Worm (Caenorhabditis elegans) whole organism, L2 larva: ENCODE data around the gene cld-9.

Experiments used
- C34F6.9 ChIP-seq: fragments of 150-350 bp; optimal IDR thresholded peaks from 2 replicates; lab custom pipeline; 2014; ENCODE audit warnings: missing biosample characterization, missing genetic modification characterization
- F13H6.1 ChIP-seq: sonication (generic microtip); optimal IDR thresholded peaks from 2 replicates; lab custom pipeline; 2016; ENCODE audit warnings: missing genetic modification characterization, missing compliant biosample characterization
- R02D3.7 ChIP-seq: fragments of 150-350 bp; optimal IDR thresholded peaks from 2 replicates; lab custom pipeline; 2014; ENCODE audit warnings: missing biosample characterization, missing genetic modification characterization
- Y55F3AM.14 ChIP-seq: fragments of 200-800 bp; sonication (Bioruptor generic); optimal IDR thresholded peaks from 2 replicates; lab custom pipeline; 2018; ENCODE audit warnings: mild to moderate bottlenecking, missing genetic modification characterization, missing compliant biosample characterization
- ZK546.5 ChIP-seq: sonication (generic microtip); optimal IDR thresholded peaks from 2 replicates; lab custom pipeline; 2017; ENCODE audit warnings: missing biosample characterization, missing genetic modification characterization
- alr-1 ChIP-seq: fragments of 150-350 bp; optimal IDR thresholded peaks from 2 replicates; lab custom pipeline; 2014; ENCODE audit warnings: missing biosample characterization, missing genetic modification characterization
- aly-2 ChIP-seq: fragments of 150-350 bp; optimal IDR thresholded peaks from 2 replicates; lab custom pipeline; 2014; ENCODE audit warnings: missing biosample characterization, missing genetic modification characterization
- ama-1 ChIP-seq: fragments of 150-350 bp; optimal IDR thresholded peaks from 2 replicates; lab custom pipeline; 2018; ENCODE audit warnings: inconsistent platforms
- blmp-1 ChIP-seq: sonication (generic microtip); optimal IDR thresholded peaks from 2 replicates; lab custom pipeline; 2017; ENCODE audit warnings: missing genetic modification characterization, mild to moderate bottlenecking, missing compliant biosample characterization, antibody characterized with exemption, moderate library complexity; ENCODE audit not compliant: insufficient read depth
- ceh-16 ChIP-seq: fragments of 150-350 bp; optimal IDR thresholded peaks from 2 replicates; lab custom pipeline; 2014; ENCODE audit warnings: missing biosample characterization, missing genetic modification characterization
- ceh-82 ChIP-seq: fragments of 150-350 bp; optimal IDR thresholded peaks from 2 replicates; lab custom pipeline; 2014; ENCODE audit warnings: missing biosample characterization, missing genetic modification characterization
- crh-2 ChIP-seq: sonication (generic microtip); optimal IDR thresholded peaks from 2 replicates; lab custom pipeline; 2017; ENCODE audit warnings: missing biosample characterization, missing genetic modification characterization
- dmd-4 ChIP-seq: sonication (generic microtip); optimal IDR thresholded peaks from 2 replicates; lab custom pipeline; 2017; ENCODE audit warnings: missing biosample characterization, missing genetic modification characterization
- egl-27 ChIP-seq: sonication (generic microtip); optimal IDR thresholded peaks from 3 replicates; lab custom pipeline; 2017; ENCODE audit warnings: missing biosample characterization, missing genetic modification reagents, missing genetic modification characterization
- elt-1 ChIP-seq: fragments of 150-350 bp; optimal IDR thresholded peaks from 2 replicates; lab custom pipeline; 2014; ENCODE audit warnings: missing biosample characterization, missing genetic modification characterization
- elt-3 ChIP-seq: sonication (generic microtip); optimal IDR thresholded peaks from 2 replicates; lab custom pipeline; 2017; ENCODE audit warnings: missing biosample characterization, missing genetic modification characterization
- fos-1 ChIP-seq: fragments of 150-350 bp; optimal IDR thresholded peaks from 2 replicates; lab custom pipeline; 2014; ENCODE audit warnings: missing biosample characterization, missing genetic modification characterization
- gmeb-1 ChIP-seq: fragments of 150-350 bp; optimal IDR thresholded peaks from 2 replicates; lab custom pipeline; 2014; ENCODE audit warnings: missing biosample characterization, missing genetic modification characterization
- lin-11 ChIP-seq: fragments of 150-350 bp; sonication (generic microtip); optimal IDR thresholded peaks from 2 replicates; lab custom pipeline; 2014; ENCODE audit warnings: missing biosample characterization, missing genetic modification characterization, inconsistent platforms, mixed read lengths
- lin-13 ChIP-seq: fragments of 150-350 bp; optimal IDR thresholded peaks from 2 replicates; lab custom pipeline; 2014; ENCODE audit warnings: missing biosample characterization, missing genetic modification reagents, missing genetic modification characterization
- lin-39 ChIP-seq: fragments of 150-350 bp; optimal IDR thresholded peaks from 2 replicates; lab custom pipeline; 2014; ENCODE audit warnings: missing biosample characterization, missing genetic modification reagents, missing genetic modification characterization
- lsy-2 ChIP-seq, 2 experiments: fragments of 150-350 bp in 1 of 2; sonication (generic microtip) in 1 of 2; optimal IDR thresholded peaks; 2 replicates each; lab custom pipeline; 2014 to 2017; ENCODE audit warnings: missing biosample characterization in 2 of 2, missing genetic modification characterization in 2 of 2
- mab-5 ChIP-seq: fragments of 150-350 bp; optimal IDR thresholded peaks from 2 replicates; lab custom pipeline; 2014; ENCODE audit warnings: missing biosample characterization, missing genetic modification characterization
- mbf-1 ChIP-seq: sonication (generic microtip); optimal IDR thresholded peaks from 2 replicates; lab custom pipeline; 2017; ENCODE audit warnings: missing biosample characterization, missing genetic modification characterization
- mdl-1 ChIP-seq, 2 experiments: fragments of 150-350 bp in 1 of 2; sonication (generic microtip) in 1 of 2; optimal IDR thresholded peaks; 2 replicates each; lab custom pipeline; 2017; ENCODE audit warnings: missing biosample characterization in 2 of 2, missing genetic modification characterization in 2 of 2
- nhr-10 ChIP-seq: sonication (generic microtip); optimal IDR thresholded peaks from 2 replicates; lab custom pipeline; 2017; ENCODE audit warnings: missing biosample characterization, missing genetic modification characterization
- nhr-11 ChIP-seq: fragments of 150-350 bp; optimal IDR thresholded peaks from 2 replicates; lab custom pipeline; 2014; ENCODE audit warnings: missing biosample characterization, missing genetic modification characterization
- nhr-12 ChIP-seq: fragments of 150-350 bp; optimal IDR thresholded peaks from 2 replicates; lab custom pipeline; 2014; ENCODE audit warnings: missing biosample characterization, missing genetic modification characterization
- nhr-129 ChIP-seq: fragments of 150-350 bp; optimal IDR thresholded peaks from 2 replicates; lab custom pipeline; 2014; ENCODE audit warnings: missing biosample characterization, missing genetic modification characterization
- nhr-21 ChIP-seq: fragments of 150-350 bp; optimal IDR thresholded peaks from 2 replicates; lab custom pipeline; 2014; ENCODE audit warnings: missing biosample characterization, missing genetic modification characterization
- nhr-23 ChIP-seq: fragments of 150-350 bp; optimal IDR thresholded peaks from 2 replicates; lab custom pipeline; 2014; ENCODE audit warnings: missing biosample characterization, missing genetic modification reagents, missing genetic modification characterization
- nhr-237 ChIP-seq: fragments of 150-350 bp; optimal IDR thresholded peaks from 2 replicates; lab custom pipeline; 2014; ENCODE audit warnings: missing biosample characterization, missing genetic modification characterization
- nhr-25 ChIP-seq: fragments of 150-350 bp; sonication (generic microtip); optimal IDR thresholded peaks from 3 replicates; lab custom pipeline; 2014; ENCODE audit warnings: missing biosample characterization, missing genetic modification characterization
- nhr-6 ChIP-seq: fragments of 150-350 bp; optimal IDR thresholded peaks from 2 replicates; lab custom pipeline; 2014; ENCODE audit warnings: missing biosample characterization, missing genetic modification characterization
- nhr-77 ChIP-seq: fragments of 150-350 bp; optimal IDR thresholded peaks from 2 replicates; lab custom pipeline; 2014; ENCODE audit warnings: missing biosample characterization, missing genetic modification characterization
- peb-1 ChIP-seq: fragments of 150-350 bp; optimal IDR thresholded peaks from 2 replicates; lab custom pipeline; 2014; ENCODE audit warnings: missing biosample characterization, missing genetic modification characterization
- sem-4 ChIP-seq: fragments of 150-350 bp; optimal IDR thresholded peaks from 2 replicates; lab custom pipeline; 2014; ENCODE audit warnings: missing biosample characterization, missing genetic modification reagents, missing genetic modification characterization
- skn-1 ChIP-seq: sonication (generic microtip); optimal IDR thresholded peaks from 2 replicates; lab custom pipeline; 2017; ENCODE audit warnings: missing biosample characterization, missing genetic modification characterization
- sma-3 ChIP-seq: sonication (generic microtip); optimal IDR thresholded peaks from 2 replicates; lab custom pipeline; 2016; ENCODE audit warnings: missing genetic modification reagents, missing genetic modification characterization, missing compliant biosample characterization
- sma-9 ChIP-seq, 2 experiments: fragments of 150-350 bp in 1 of 2; sonication (generic microtip) in 1 of 2; optimal IDR thresholded peaks; 2 replicates each; lab custom pipeline; 2014 to 2016; ENCODE audit warnings: missing genetic modification characterization in 2 of 2, mild to moderate bottlenecking in 1 of 2, missing biosample characterization in 1 of 2, missing compliant biosample characterization in 1 of 2, missing genetic modification reagents in 1 of 2, moderate library complexity in 1 of 2
- snpc-4 ChIP-seq: fragments of 150-350 bp; optimal IDR thresholded peaks from 2 replicates; lab custom pipeline; 2014; ENCODE audit warnings: missing biosample characterization, missing genetic modification characterization
- unc-39 ChIP-seq: fragments of 150-350 bp; optimal IDR thresholded peaks from 2 replicates; lab custom pipeline; 2014; ENCODE audit warnings: missing biosample characterization, missing genetic modification characterization
- unc-55 ChIP-seq: fragments of 150-350 bp; sonication (generic microtip); optimal IDR thresholded peaks from 3 replicates; lab custom pipeline; 2014; ENCODE audit warnings: missing biosample characterization, missing genetic modification reagents, missing genetic modification characterization
- unc-62 ChIP-seq: fragments of 150-350 bp; optimal IDR thresholded peaks from 2 replicates; lab custom pipeline; 2014; ENCODE audit warnings: missing biosample characterization, missing genetic modification reagents, missing genetic modification characterization
- zag-1 ChIP-seq: fragments of 150-350 bp; optimal IDR thresholded peaks from 2 replicates; lab custom pipeline; 2014; ENCODE audit warnings: missing biosample characterization, missing genetic modification characterization
- ztf-1 ChIP-seq: fragments of 200-800 bp; sonication (Bioruptor generic); conservative IDR thresholded peaks from 2 replicates; pipeline ENCODE4 v1.3.6; 2022; ENCODE audit warnings: missing genetic modification characterization, missing compliant biosample characterization
- ztf-11 ChIP-seq: sonication (generic microtip); optimal IDR thresholded peaks from 2 replicates; lab custom pipeline; 2017; ENCODE audit warnings: missing biosample characterization, missing genetic modification characterization
- ztf-4 ChIP-seq: fragments of 150-350 bp; optimal IDR thresholded peaks from 2 replicates; lab custom pipeline; 2014; ENCODE audit warnings: missing biosample characterization, missing genetic modification characterization

Gene cld-9

DNA sequence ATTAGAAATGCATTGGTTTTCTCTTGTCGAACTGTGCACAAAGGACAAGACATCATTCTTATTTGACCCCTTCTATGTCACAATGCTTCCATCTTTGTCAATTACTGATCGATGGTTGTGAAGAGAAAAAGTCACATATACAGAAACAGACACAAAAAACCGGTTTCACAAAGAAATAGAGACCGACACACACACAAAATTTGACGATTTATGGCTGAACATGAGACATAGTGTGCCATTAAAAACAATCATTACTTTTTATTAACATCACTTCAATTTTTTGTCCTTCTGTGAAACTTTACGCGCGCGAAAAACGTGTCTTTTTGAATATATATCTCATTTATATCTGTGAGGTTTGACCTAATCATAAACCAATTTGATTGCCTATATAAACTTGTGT is 38.9 kb upstream of the cld-9 start (continued):
- no peak for TF ChIP-seq ztf-1 (GFP tag; lab: Robert Waterston, UW)
- TF ChIP-seq elt-3 = no peak
- TF ChIP-seq snpc-4 (tag; lab: Kevin White, UChicago) = no peak
- no peak for TF ChIP-seq zag-1 (tag; lab: Kevin White, UChicago)
- TF ChIP-seq nhr-12 (tag; lab: Kevin White, UChicago) = no peak
- TF ChIP-seq lsy-2 (tag; optimal IDR thresholded peaks at IDR 0.05; lab: Kevin White, UChicago) = no peak
- peak; percentile 18 for TF ChIP-seq sem-4
- no peak for TF ChIP-seq fos-1
- no peak for TF ChIP-seq nhr-10
- TF ChIP-seq lin-13 (GFP tag; lab: Kevin White, UChicago) = no peak
- TF ChIP-seq nhr-129 = peak; percentile 44
- TF ChIP-seq nhr-25 (tag; lab: Kevin White, UChicago) = peak; percentile 88

DNA sequence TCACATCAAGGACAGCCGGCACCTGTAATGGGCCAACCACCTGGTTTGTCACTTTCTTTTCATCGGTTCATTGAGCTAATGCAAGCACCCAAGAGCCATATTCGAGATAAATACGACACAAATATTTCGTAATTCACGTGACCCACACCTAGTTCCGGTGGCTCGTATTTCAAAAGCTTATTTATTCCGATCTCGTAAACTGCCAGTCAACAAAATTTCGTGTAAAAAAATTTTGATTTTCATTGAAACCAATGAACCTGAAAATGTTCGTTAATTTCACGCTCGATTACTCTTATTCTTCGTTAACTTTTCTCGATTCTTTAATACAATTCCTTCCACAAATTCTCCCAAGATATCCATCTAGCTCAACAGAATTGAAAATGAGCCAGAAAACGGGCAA is 38.4 kb upstream of the cld-9 start:
- TF ChIP-seq sma-3 (GFP tag; lab: Kevin White, UChicago) (no peak), F13H6.1 (tag; lab: Kevin White, UChicago) (no peak), blmp-1 (tag; lab: Kevin White, UChicago) (no peak)

ce11 chrV:13789362-13789761 is 37.7 kb upstream of the cld-9 start:
- TF ChIP-seq fos-1 = peak; percentile 88
- no peak for TF ChIP-seq R02D3.7 (tag; lab: Kevin White, UChicago)
- peak; percentile 74 for TF ChIP-seq nhr-25 (tag; lab: Kevin White, UChicago)
- TF ChIP-seq ZK546.5 (tag; lab: Kevin White, UChicago) = no peak
- TF ChIP-seq mab-5 (tag; lab: Kevin White, UChicago) = peak; percentile 70
- TF ChIP-seq lsy-2 (tag; optimal IDR thresholded peaks at IDR 0.05; lab: Kevin White, UChicago) = peak; percentile 44 to 87
- no peak for TF ChIP-seq peb-1
- peak; percentile 58 for TF ChIP-seq sma-3 (GFP tag; lab: Kevin White, UChicago)
- no peak for TF ChIP-seq nhr-11
- no peak for TF ChIP-seq ceh-82 (tag; lab: Kevin White, UChicago)
- no peak for TF ChIP-seq mbf-1
- TF ChIP-seq unc-55 (GFP tag; lab: Kevin White, UChicago) = peak; percentile 96
- TF ChIP-seq gmeb-1 (tag; lab: Kevin White, UChicago) = peak; percentile 68
- TF ChIP-seq egl-27 (tag; lab: Kevin White, UChicago) = peak; percentile 61
- no peak for TF ChIP-seq nhr-6 (tag; lab: Kevin White, UChicago)
- no peak for TF ChIP-seq ztf-1 (GFP tag; lab: Robert Waterston, UW)
- peak; percentile 97 for TF ChIP-seq nhr-129
- no peak for TF ChIP-seq dmd-4 (tag; lab: Kevin White, UChicago)
- TF ChIP-seq nhr-21 (tag; lab: Kevin White, UChicago) = peak; percentile 74
- peak; percentile 69 for TF ChIP-seq skn-1
- TF ChIP-seq elt-1 = no peak
- no peak for TF ChIP-seq aly-2
- TF ChIP-seq sem-4 = peak; percentile 56
- peak; percentile 41 for TF ChIP-seq blmp-1 (tag; lab: Kevin White, UChicago)
- TF ChIP-seq C34F6.9 (tag; lab: Kevin White, UChicago) = peak; percentile 92
- TF ChIP-seq crh-2 (tag; lab: Kevin White, UChicago) = peak; percentile 87
- TF ChIP-seq nhr-23 (tag; lab: Kevin White, UChicago) = no peak
- TF ChIP-seq lin-11 (tag; lab: Kevin White, UChicago) = peak; percentile 78
- TF ChIP-seq F13H6.1 (tag; lab: Kevin White, UChicago) = peak; percentile 93
- no peak for TF ChIP-seq elt-3
- TF ChIP-seq unc-62 = no peak
- no peak for TF ChIP-seq nhr-237
- no peak for TF ChIP-seq nhr-12 (tag; lab: Kevin White, UChicago)
- peak; percentile 23 for TF ChIP-seq ceh-16 (tag; lab: Kevin White, UChicago)
- TF ChIP-seq lin-39 (tag; lab: Kevin White, UChicago) = no peak
- TF ChIP-seq ztf-11 (tag; lab: Kevin White, UChicago) = no peak
- no peak for TF ChIP-seq nhr-77 (tag; lab: Kevin White, UChicago)
- TF ChIP-seq alr-1 (tag; lab: Kevin White, UChicago) = peak; percentile 70
- TF ChIP-seq ama-1 (lab: Kevin White, UChicago) = peak; percentile 67
- peak; percentile 88 for TF ChIP-seq ztf-4 (tag; lab: Kevin White, UChicago)
- TF ChIP-seq lin-13 (GFP tag; lab: Kevin White, UChicago) = peak; percentile 90
- TF ChIP-seq sma-9 (GFP tag; optimal IDR thresholded peaks at IDR 0.05; lab: Kevin White, UChicago) = peak; percentile 88
- TF ChIP-seq sma-9 (tag; optimal IDR thresholded peaks at IDR 0.05; lab: Kevin White, UChicago) = no peak
- peak; percentile 72 for TF ChIP-seq zag-1 (tag; lab: Kevin White, UChicago)
- TF ChIP-seq Y55F3AM.14 = peak; percentile 49
- peak; percentile 71 to 80 for TF ChIP-seq mdl-1 (tag; optimal IDR thresholded peaks at IDR 0.05; lab: Kevin White, UChicago)
- TF ChIP-seq snpc-4 (tag; lab: Kevin White, UChicago) = peak; percentile 81
- TF ChIP-seq unc-39 = no peak
- TF ChIP-seq nhr-10 = no peak
